Fruit fly (Drosophila melanogaster) whole organism, embryonic: Measurements from ENCODE around the gene Prp16.

ENCODE experiments used
- Abd-B ChIP-seq: fragments of 200-800 bp; sonication (Bioruptor generic); optimal IDR thresholded peaks from 2 replicates; lab custom pipeline; 2018; ENCODE audit warnings: missing biosample characterization, mild to moderate bottlenecking, missing genetic modification characterization, moderate library complexity
- CG10209 ChIP-seq: fragments of 200-800 bp; sonication (Bioruptor generic); optimal IDR thresholded peaks from 3 replicates; lab custom pipeline; 2017; ENCODE audit warnings: missing biosample characterization, mild to moderate bottlenecking, missing genetic modification characterization, missing genetic modification reagents
- CG10321 ChIP-seq: fragments of 200-800 bp; sonication (Bioruptor generic); IDR thresholded peaks from 2 replicates; pipeline ENCODE4 v1.3.6; 2022; ENCODE audit warnings: missing biosample characterization, missing genetic modification characterization
- CG12071 ChIP-seq: fragments of 200-800 bp; sonication (Bioruptor generic); optimal IDR thresholded peaks from 3 replicates; lab custom pipeline; 2018; ENCODE audit warnings: missing biosample characterization, mild to moderate bottlenecking, missing genetic modification characterization
- CG13287 ChIP-seq: fragments of 200-800 bp; sonication (Bioruptor generic); IDR thresholded peaks from 2 replicates; pipeline ENCODE4 v1.3.6; 2022; ENCODE audit warnings: missing biosample characterization, missing genetic modification characterization; ENCODE audit not compliant: partially characterized antibody
- CG14050 ChIP-seq: fragments of 200-800 bp; sonication (Bioruptor generic); IDR thresholded peaks from 3 replicates; pipeline ENCODE4 v1.3.6; 2022; ENCODE audit warnings: missing biosample characterization, missing genetic modification characterization
- CG15479 ChIP-seq: fragments of 200-800 bp; sonication (Bioruptor generic); optimal IDR thresholded peaks from 3 replicates; lab custom pipeline; 2019; ENCODE audit warnings: missing biosample characterization, mild to moderate bottlenecking, missing genetic modification characterization, moderate library complexity
- CG2120 ChIP-seq: fragments of 200-800 bp; sonication (Bioruptor generic); optimal IDR thresholded peaks from 3 replicates; lab custom pipeline; 2016; ENCODE audit warnings: missing biosample characterization, missing genetic modification characterization
- CG2889 ChIP-seq: fragments of 200-800 bp; sonication (Bioruptor generic); IDR thresholded peaks from 3 replicates; pipeline ENCODE4 v1.3.6; 2022; ENCODE audit warnings: missing biosample characterization, missing genetic modification characterization
- CG31224 ChIP-seq: fragments of 200-800 bp; sonication (Bioruptor generic); IDR thresholded peaks from 2 replicates; pipeline ENCODE4 v1.3.6; 2022; ENCODE audit warnings: missing biosample characterization, missing genetic modification characterization
- CG33213 ChIP-seq: fragments of 200-800 bp; sonication (Bioruptor generic); optimal IDR thresholded peaks from 3 replicates; lab custom pipeline; 2016; ENCODE audit warnings: missing biosample characterization, missing genetic modification characterization
- CG7987 ChIP-seq: fragments of 200-800 bp; sonication (Bioruptor generic); optimal IDR thresholded peaks from 2 replicates; lab custom pipeline; 2018; ENCODE audit warnings: missing biosample characterization, mild to moderate bottlenecking, missing genetic modification characterization, moderate library complexity
- CG9609 ChIP-seq: fragments of 200-800 bp; sonication (Bioruptor generic); optimal IDR thresholded peaks from 3 replicates; lab custom pipeline; 2016; ENCODE audit warnings: missing biosample characterization, missing genetic modification characterization
- CG9797 ChIP-seq: fragments of 200-800 bp; sonication (Bioruptor generic); optimal IDR thresholded peaks from 3 replicates; lab custom pipeline; 2018; ENCODE audit warnings: missing biosample characterization, mild to moderate bottlenecking, missing genetic modification characterization
- CHES-1-like ChIP-seq: fragments of 200-800 bp; sonication (Bioruptor generic); optimal IDR thresholded peaks from 2 replicates; lab custom pipeline; 2016; ENCODE audit warnings: missing biosample characterization, missing genetic modification characterization
- Camta ChIP-seq: fragments of 200-800 bp; sonication (Bioruptor generic); optimal IDR thresholded peaks from 2 replicates; lab custom pipeline; 2016; ENCODE audit warnings: missing biosample characterization, missing genetic modification characterization
- CkIIα-i1 ChIP-seq: fragments of 200-800 bp; sonication (Bioruptor generic); IDR thresholded peaks from 2 replicates; pipeline ENCODE4 v1.3.6; 2022; ENCODE audit warnings: missing biosample characterization, missing genetic modification characterization
- D19A ChIP-seq: fragments of 200-800 bp; optimal IDR thresholded peaks from 3 replicates; lab custom pipeline; 2019; ENCODE audit warnings: missing biosample characterization, mild to moderate bottlenecking, missing genetic modification characterization, moderate library complexity
- D19B ChIP-seq: fragments of 200-800 bp; sonication (Bioruptor generic); optimal IDR thresholded peaks from 2 replicates; lab custom pipeline; 2017; ENCODE audit warnings: missing biosample characterization, mild to moderate bottlenecking, missing genetic modification characterization
- ERR ChIP-seq: fragments of 200-800 bp; sonication (Bioruptor generic); optimal IDR thresholded peaks from 2 replicates; lab custom pipeline; 2016; ENCODE audit warnings: missing biosample characterization, missing genetic modification characterization
- Fer1 ChIP-seq: fragments of 200-800 bp; sonication (Bioruptor generic); optimal IDR thresholded peaks from 2 replicates; lab custom pipeline; 2017; ENCODE audit warnings: missing biosample characterization, mild to moderate bottlenecking, missing genetic modification characterization
- Fer3 ChIP-seq: fragments of 200-800 bp; sonication (Bioruptor generic); optimal IDR thresholded peaks from 2 replicates; lab custom pipeline; 2018; ENCODE audit warnings: missing biosample characterization, mild to moderate bottlenecking, missing genetic modification characterization, moderate library complexity
- GATAe ChIP-seq: fragments of 200-800 bp; sonication (Bioruptor generic); conservative IDR thresholded peaks from 2 replicates; pipeline ENCODE4 v1.3.6; 2022; ENCODE audit warnings: missing biosample characterization, missing genetic modification characterization
- Hmr ChIP-seq: fragments of 200-800 bp; sonication (Bioruptor generic); optimal IDR thresholded peaks from 3 replicates; lab custom pipeline; 2017; ENCODE audit warnings: mild to moderate bottlenecking, missing biosample characterization, missing genetic modification reagents, missing genetic modification characterization
- MBD-R2 ChIP-seq: fragments of 200-800 bp; sonication (Bioruptor generic); IDR thresholded peaks from 2 replicates; pipeline ENCODE4 v1.3.6; 2022; ENCODE audit warnings: missing biosample characterization, missing genetic modification characterization
- Nf-YA ChIP-seq: fragments of 200-800 bp; sonication (Bioruptor generic); IDR thresholded peaks from 2 replicates; pipeline ENCODE4 v1.3.6; 2022; ENCODE audit warnings: missing biosample characterization, missing genetic modification characterization
- NfI ChIP-seq: fragments of 200-800 bp; sonication (Bioruptor generic); optimal IDR thresholded peaks from 3 replicates; lab custom pipeline; 2018; ENCODE audit warnings: missing biosample characterization, mild to moderate bottlenecking, missing genetic modification characterization, moderate library complexity
- Optix ChIP-seq: fragments of 200-800 bp; sonication (Bioruptor generic); IDR thresholded peaks from 3 replicates; pipeline ENCODE4 v1.3.6; 2022; ENCODE audit warnings: missing biosample characterization, missing genetic modification characterization
- PHDP ChIP-seq: fragments of 200-800 bp; sonication (Bioruptor generic); optimal IDR thresholded peaks from 3 replicates; lab custom pipeline; 2018; ENCODE audit warnings: missing biosample characterization, mild to moderate bottlenecking, missing genetic modification characterization, moderate library complexity
- Rx ChIP-seq: fragments of 200-800 bp; sonication (Bioruptor generic); IDR thresholded peaks from 2 replicates; pipeline ENCODE4 v1.3.6; 2022; ENCODE audit warnings: missing biosample characterization, missing genetic modification characterization
- Vsx1 ChIP-seq: fragments of 200-800 bp; sonication (Bioruptor generic); optimal IDR thresholded peaks from 2 replicates; lab custom pipeline; 2017; ENCODE audit warnings: missing biosample characterization, mild to moderate bottlenecking, missing genetic modification characterization, missing genetic modification reagents
- al ChIP-seq: fragments of 200-800 bp; sonication (Bioruptor generic); IDR thresholded peaks from 2 replicates; pipeline ENCODE4 v1.3.6; 2022; ENCODE audit warnings: missing biosample characterization, missing genetic modification characterization
- corto ChIP-seq: fragments of 200-800 bp; sonication (Bioruptor generic); optimal IDR thresholded peaks from 2 replicates; lab custom pipeline; 2016; ENCODE audit warnings: missing biosample characterization, mild to moderate bottlenecking, missing genetic modification characterization, moderate library complexity
- crp ChIP-seq, 2 experiments: fragments of 200-800 bp; sonication (Bioruptor generic); optimal IDR thresholded peaks; 2 replicates in 1 of 2; 3 replicates in 1 of 2; lab custom pipeline; 2017; ENCODE audit warnings: missing biosample characterization in 2 of 2, missing genetic modification characterization in 2 of 2, mild to moderate bottlenecking in 1 of 2, moderate library complexity in 1 of 2
- eve ChIP-seq, 2 experiments: fragments of >200 bp; optimal IDR thresholded peaks; 2 replicates each; lab custom pipeline; 2017; ENCODE audit warnings: missing biosample characterization in 2 of 2, missing genetic modification characterization in 2 of 2
- gem ChIP-seq: fragments of 200-800 bp; sonication (Bioruptor generic); optimal IDR thresholded peaks from 2 replicates; lab custom pipeline; 2019; ENCODE audit warnings: missing biosample characterization, mild to moderate bottlenecking, missing genetic modification characterization, moderate library complexity
- hbn ChIP-seq: fragments of 200-800 bp; sonication (Bioruptor generic); IDR thresholded peaks from 2 replicates; pipeline ENCODE4 v1.3.6; 2022; ENCODE audit warnings: missing biosample characterization, missing genetic modification characterization; ENCODE audit not compliant: partially characterized antibody
- jing ChIP-seq: fragments of 200-800 bp; sonication (Bioruptor generic); optimal IDR thresholded peaks from 2 replicates; lab custom pipeline; 2018; ENCODE audit warnings: missing biosample characterization, mild to moderate bottlenecking, missing genetic modification characterization
- ken ChIP-seq: fragments of 200-800 bp; sonication (Bioruptor generic); IDR thresholded peaks from 3 replicates; pipeline ENCODE4 v1.3.6; 2022; ENCODE audit warnings: missing biosample characterization, missing genetic modification characterization
- pan ChIP-seq, 4 experiments: fragments of >200 bp in 3 of 4; fragments of 200-800 bp in 1 of 4; sonication (Bioruptor generic) in 1 of 4; optimal IDR thresholded peaks in 3 of 4; IDR thresholded peaks in 1 of 4; 2 replicates each; pipeline versions ENCODE4 v1.3.6 to Lab custom; 2017 to 2022; ENCODE audit warnings: missing biosample characterization in 2 of 4, missing genetic modification characterization in 2 of 4, mixed read lengths in 1 of 4
- pita ChIP-seq: fragments of 200-800 bp; sonication (Bioruptor generic); optimal IDR thresholded peaks from 2 replicates; lab custom pipeline; 2017; ENCODE audit warnings: missing biosample characterization, mild to moderate bottlenecking, missing genetic modification characterization
- seq ChIP-seq: fragments of 200-800 bp; sonication (Bioruptor generic); IDR thresholded peaks from 2 replicates; pipeline ENCODE4 v1.3.6; 2022; ENCODE audit warnings: missing biosample characterization, missing genetic modification characterization
- tgo ChIP-seq: fragments of 200-800 bp; sonication (Bioruptor generic); IDR thresholded peaks from 3 replicates; pipeline ENCODE4 v1.3.6; 2022; ENCODE audit warnings: missing biosample characterization, missing genetic modification characterization
- tin ChIP-seq: fragments of 200-800 bp; sonication (Bioruptor generic); optimal IDR thresholded peaks from 3 replicates; lab custom pipeline; 2016; ENCODE audit warnings: missing biosample characterization, missing genetic modification characterization
- toy ChIP-seq: fragments of 200-800 bp; sonication (Bioruptor generic); IDR thresholded peaks from 2 replicates; pipeline ENCODE4 v1.3.6; 2022; ENCODE audit warnings: missing biosample characterization, missing genetic modification characterization
- tx ChIP-seq: fragments of 200-800 bp; sonication (Bioruptor generic); optimal IDR thresholded peaks from 2 replicates; lab custom pipeline; 2016; ENCODE audit warnings: missing biosample characterization, missing genetic modification characterization
- vvl ChIP-seq: fragments of 200-800 bp; sonication (Bioruptor generic); IDR thresholded peaks from 2 replicates; pipeline ENCODE4 v1.3.6; 2022; ENCODE audit warnings: missing biosample characterization, missing genetic modification characterization
- wek ChIP-seq: fragments of 200-800 bp; sonication (Bioruptor generic); optimal IDR thresholded peaks from 3 replicates; lab custom pipeline; 2018; ENCODE audit warnings: missing biosample characterization, mild to moderate bottlenecking, missing genetic modification characterization, moderate library complexity
- wor ChIP-seq: fragments of 200-800 bp; sonication (Bioruptor generic); IDR thresholded peaks from 2 replicates; pipeline ENCODE4 v1.3.6; 2022; ENCODE audit warnings: missing biosample characterization, missing genetic modification characterization
- zen2 ChIP-seq: fragments of 200-800 bp; sonication (Bioruptor generic); IDR thresholded peaks from 3 replicates; pipeline ENCODE4 v1.3.6; 2022; ENCODE audit warnings: missing biosample characterization, missing genetic modification characterization; ENCODE audit not compliant: partially characterized antibody

Prp16 gene

dm6 chrX:14169068-14169642 is 32.0 kb upstream of the Prp16 start, which contains the start of gene CG12480 (continued):
- TF ChIP-seq ERR (GFP tag; lab: Kevin White, UChicago) (no peak), CG12071 (GFP tag; lab: Kevin White, UChicago) (peak; percentile 30), CG14050 (GFP tag; lab: Robert Waterston, UW) (no peak), Abd-B (no peak), gem (tag; lab: Kevin White, UChicago) (peak; percentile 61), seq (GFP tag; lab: Robert Waterston, UW) (no peak), D19B (GFP tag; lab: Kevin White, UChicago) (no peak), D19A (no peak), CkIIα-i1 (GFP tag; lab: Robert Waterston, UW) (no peak), tin (GFP tag; lab: Kevin White, UChicago) (no peak), Fer3 (tag; lab: Kevin White, UChicago) (peak; percentile 64), CG31224 (GFP tag; lab: Robert Waterston, UW) (peak; percentile 65), Optix (GFP tag; lab: Robert Waterston, UW) (no peak), GATAe (GFP tag; lab: Robert Waterston, UW) (no peak), CG2889 (GFP tag; lab: Robert Waterston, UW) (no peak), al (GFP tag; lab: Robert Waterston, UW) (peak; percentile 82), CG2120 (GFP tag; lab: Kevin White, UChicago) (peak; percentile 82), zen2 (GFP tag; lab: Robert Waterston, UW) (no peak), CHES-1-like (GFP tag; lab: Kevin White, UChicago) (no peak), jing (GFP tag; lab: Kevin White, UChicago) (no peak), CG10321 (GFP tag; lab: Robert Waterston, UW) (no peak), CG9609 (GFP tag; lab: Kevin White, UChicago) (no peak), CG10209 (GFP tag; lab: Kevin White, UChicago) (peak; percentile 30), wek (GFP tag; lab: Kevin White, UChicago) (no peak), Camta (GFP tag; lab: Kevin White, UChicago) (no peak), CG7987 (GFP tag; lab: Kevin White, UChicago) (no peak), Hmr (peak; percentile 70), vvl (0 out of 2 replicates have a peak, but pooled peaks have one; percentile 37), PHDP (tag; lab: Kevin White, UChicago) (peak; percentile 55), Fer1 (peak; percentile 32), eve (GFP tag; optimal IDR thresholded peaks at IDR 0.05; lab: Kevin White, UChicago) (no peak), pita (GFP tag; lab: Kevin White, UChicago) (no peak), hbn (GFP tag; lab: Robert Waterston, UW) (no peak), Nf-YA (GFP tag; lab: Robert Waterston, UW) (no peak), tgo (GFP tag; lab: Robert Waterston, UW) (no peak), CG15479 (GFP tag; lab: Kevin White, UChicago) (no peak), CG9797 (no peak), tx (GFP tag; lab: Kevin White, UChicago) (no peak), Vsx1 (GFP tag; lab: Kevin White, UChicago) (no peak), CG13287 (no peak), crp (GFP tag; optimal IDR thresholded peaks at IDR 0.05; lab: Kevin White, UChicago) (no peak), pan (optimal IDR thresholded peaks at IDR 0.05; lab: Kevin White, UChicago) (no peak), pan (GFP tag; optimal IDR thresholded peaks at IDR 0.05 in 1 of 2, IDR thresholded peaks at IDR 0.05 in 1 of 2) (peak in 1 of 2 experiments; percentile 9), CG33213 (GFP tag; lab: Kevin White, UChicago) (no peak), corto (GFP tag; lab: Kevin White, UChicago) (no peak), ken (no peak), Rx (GFP tag; lab: Robert Waterston, UW) (no peak), toy (GFP tag; lab: Robert Waterston, UW) (no peak), MBD-R2 (GFP tag; lab: Robert Waterston, UW) (peak; percentile 32; the same call in 1 of the 2 replicates), NfI (GFP tag; lab: Kevin White, UChicago) (peak; percentile 62), wor (GFP tag; lab: Robert Waterston, UW) (no peak)
